Fruit fly (Drosophila melanogaster) whole organism: ENCODE results near the gene kni.

Experiments
- CG8478 ChIP-seq: fragments of >200 bp; optimal IDR thresholded peaks from 2 replicates; lab custom pipeline; 2018; ENCODE audit warnings: inconsistent platforms
- Dll ChIP-seq: fragments of >200 bp; optimal IDR thresholded peaks from 2 replicates; lab custom pipeline; 2017
- EcR ChIP-seq, 2 experiments: fragments of >200 bp; optimal IDR thresholded peaks; 2 replicates each; lab custom pipeline; 2017; ENCODE audit warnings: missing biosample characterization in 2 of 2, missing genetic modification characterization in 2 of 2, missing genetic modification reagents in 2 of 2
- pan ChIP-seq: fragments of >200 bp; optimal IDR thresholded peaks from 2 replicates; lab custom pipeline; 2017
- psq ChIP-seq: fragments of >200 bp; optimal IDR thresholded peaks from 2 replicates; lab custom pipeline; 2017
- usp ChIP-seq: fragments of >200 bp; optimal IDR thresholded peaks from 2 replicates; lab custom pipeline; 2017; ENCODE audit warnings: missing biosample characterization, missing genetic modification characterization, mixed read lengths

The kni gene

DNA sequence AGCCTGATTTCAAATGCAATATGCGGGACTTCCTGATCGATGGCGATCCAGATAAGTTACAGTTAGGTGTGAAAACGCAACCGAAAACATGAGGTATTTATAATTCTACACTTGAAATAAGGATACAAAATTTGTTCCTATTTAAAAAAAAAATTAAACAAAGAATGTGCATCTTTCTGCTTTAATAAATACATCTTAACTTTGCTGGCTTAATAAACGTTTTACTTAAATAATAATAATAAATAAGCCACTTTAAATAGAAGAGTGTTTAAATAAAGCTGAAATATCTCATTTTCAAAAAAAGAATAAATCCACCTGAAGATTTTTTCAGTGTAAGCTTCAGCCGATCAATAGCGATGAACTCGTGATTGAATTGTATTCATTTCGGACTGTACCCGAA lies 50.5 kb downstream of the kni start:
- TF ChIP-seq EcR (GFP tag; optimal IDR thresholded peaks at IDR 0.05; lab: Kevin White, UChicago) (no peak), Dll (no peak), psq (lab: Kevin White, UChicago) (no peak)

DNA sequence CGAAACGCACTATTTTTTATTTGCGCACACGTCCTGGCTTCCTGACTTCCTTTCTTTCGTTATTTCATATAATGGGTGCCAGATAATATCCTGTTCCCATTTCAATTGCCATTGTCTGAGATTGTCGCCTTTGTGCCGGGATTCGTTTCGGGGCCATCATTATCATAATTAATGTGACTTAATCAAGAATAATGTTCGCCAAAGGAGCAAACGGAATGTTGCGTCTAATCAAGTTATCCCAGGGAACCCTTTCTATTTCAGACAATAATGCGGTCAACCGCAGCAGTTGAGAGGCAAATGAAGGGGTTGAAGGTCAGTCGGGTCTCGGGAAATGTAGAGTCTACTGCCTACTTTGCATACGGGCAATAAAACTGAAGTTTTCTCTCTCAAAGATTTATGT lies 51.4 kb downstream of the kni start:
- TF ChIP-seq pan (lab: Kevin White, UChicago) (no peak), usp (GFP tag; lab: Kevin White, UChicago) (no peak), Dll (no peak), EcR (GFP tag; optimal IDR thresholded peaks at IDR 0.05; lab: Kevin White, UChicago) (no peak), psq (lab: Kevin White, UChicago) (no peak), CG8478 (no peak)
